Fruit fly (Drosophila melanogaster) whole organism, embryonic: Measurements from ENCODE around the gene dlt.

Source experiments
- CG10431 ChIP-seq: fragments of 200-800 bp; sonication (Bioruptor generic); optimal IDR thresholded peaks from 3 replicates; lab custom pipeline; 2018; ENCODE audit warnings: missing biosample characterization, mild to moderate bottlenecking, missing genetic modification characterization
- CG12071 ChIP-seq: fragments of 200-800 bp; sonication (Bioruptor generic); optimal IDR thresholded peaks from 3 replicates; lab custom pipeline; 2018; ENCODE audit warnings: missing biosample characterization, mild to moderate bottlenecking, missing genetic modification characterization
- CG15269 ChIP-seq: fragments of 200-800 bp; sonication (Bioruptor generic); optimal IDR thresholded peaks from 2 replicates; lab custom pipeline; 2018; ENCODE audit warnings: missing biosample characterization, mild to moderate bottlenecking, missing genetic modification characterization, moderate library complexity
- CG30020 ChIP-seq: fragments of 200-800 bp; optimal IDR thresholded peaks from 2 replicates; lab custom pipeline; 2019; ENCODE audit warnings: missing biosample characterization, mild to moderate bottlenecking, missing genetic modification characterization, moderate library complexity
- CG3065 ChIP-seq: fragments of 200-800 bp; sonication (Bioruptor generic); optimal IDR thresholded peaks from 2 replicates; lab custom pipeline; 2016; ENCODE audit warnings: missing biosample characterization, missing genetic modification characterization
- CG4282 ChIP-seq: fragments of 200-800 bp; sonication (Bioruptor generic); optimal IDR thresholded peaks from 2 replicates; lab custom pipeline; 2016; ENCODE audit warnings: missing biosample characterization, missing genetic modification characterization
- CG6683 ChIP-seq: fragments of 200-800 bp; sonication (Bioruptor generic); optimal IDR thresholded peaks from 2 replicates; lab custom pipeline; 2017; ENCODE audit warnings: missing biosample characterization, mild to moderate bottlenecking, missing genetic modification characterization, missing genetic modification reagents
- CG6689 ChIP-seq: fragments of 200-800 bp; sonication (Bioruptor generic); IDR thresholded peaks from 2 replicates; pipeline ENCODE4 v1.3.6; 2022; ENCODE audit warnings: missing biosample characterization, missing genetic modification characterization
- HLH4C ChIP-seq: fragments of 200-800 bp; sonication (Bioruptor generic); IDR thresholded peaks from 3 replicates; pipeline ENCODE4 v1.3.6; 2022; ENCODE audit warnings: missing biosample characterization, missing genetic modification characterization; ENCODE audit not compliant: partially characterized antibody
- NK7.1 ChIP-seq: fragments of 200-800 bp; sonication (Bioruptor generic); optimal IDR thresholded peaks from 3 replicates; lab custom pipeline; 2016; ENCODE audit warnings: missing biosample characterization, missing genetic modification characterization
- Sry-β ChIP-seq: fragments of 200-800 bp; sonication (Bioruptor generic); optimal IDR thresholded peaks from 2 replicates; lab custom pipeline; 2018; ENCODE audit warnings: missing biosample characterization, mild to moderate bottlenecking, missing genetic modification characterization, moderate library complexity
- slbo ChIP-seq: fragments of 200-800 bp; sonication (Bioruptor generic); IDR thresholded peaks from 2 replicates; pipeline ENCODE4 v1.3.6; 2022; ENCODE audit warnings: missing biosample characterization, missing genetic modification characterization
- ttk ChIP-seq: fragments of 200-800 bp; sonication (Bioruptor generic); IDR thresholded peaks from 2 replicates; pipeline ENCODE4 v2.1.2; 2022; ENCODE audit warnings: missing biosample characterization, missing genetic modification characterization
- zen ChIP-seq: fragments of 200-800 bp; sonication (Bioruptor generic); optimal IDR thresholded peaks from 3 replicates; lab custom pipeline; 2018; ENCODE audit warnings: missing biosample characterization, mild to moderate bottlenecking, missing genetic modification characterization, moderate library complexity

- no peak for TF ChIP-seq NK7.1 (GFP tag; lab: Kevin White, UChicago)
- no peak for TF ChIP-seq CG4282 (GFP tag; lab: Kevin White, UChicago)
- TF ChIP-seq Sry-β (GFP tag; lab: Kevin White, UChicago), result no peak
- TF ChIP-seq HLH4C (GFP tag; lab: Robert Waterston, UW), result no peak
- no peak for TF ChIP-seq ttk
- TF ChIP-seq CG30020 (tag; lab: Kevin White, UChicago), result no peak
- TF ChIP-seq CG10431 (GFP tag; lab: Kevin White, UChicago), result no peak
- no peak for TF ChIP-seq CG6689 (GFP tag; lab: Robert Waterston, UW)
- no peak for TF ChIP-seq zen (tag; lab: Kevin White, UChicago)
- no peak for TF ChIP-seq CG15269 (tag; lab: Kevin White, UChicago)
- no peak for TF ChIP-seq CG3065 (GFP tag; lab: Kevin White, UChicago)
- no peak for TF ChIP-seq CG6683 (GFP tag; lab: Kevin White, UChicago)
- TF ChIP-seq slbo (GFP tag; lab: Robert Waterston, UW), result no peak
- no peak for TF ChIP-seq CG12071
Measured at dm6 chr3L:1754935-1755334, 40.2 kb downstream of the dlt start.
